Worm (Caenorhabditis elegans) whole organism, L1 larva: ENCODE data around the gene clec-242.

Source experiments
- aha-1 ChIP-seq: fragments of 150-350 bp; optimal IDR thresholded peaks from 2 replicates; lab custom pipeline; 2014; ENCODE audit warnings: missing biosample characterization, missing genetic modification characterization
- ama-1 ChIP-seq: fragments of 150-350 bp; optimal IDR thresholded peaks from 2 replicates; lab custom pipeline; 2014
- ceh-88 ChIP-seq: fragments of 200-800 bp; sonication (Bioruptor generic); IDR thresholded peaks from 2 replicates; pipeline ENCODE4 v1.3.6; 2022; ENCODE audit warnings: missing genetic modification characterization, missing compliant biosample characterization
- efl-1 ChIP-seq, 4 experiments: fragments of 150-350 bp; optimal IDR thresholded peaks in 3 of 4; peaks in 1 of 4; 1 replicate in 1 of 4; 2 replicates in 3 of 4; lab custom pipeline; 2014; ENCODE audit warnings: missing biosample characterization in 2 of 4, missing genetic modification characterization in 2 of 4, missing genetic modification reagents in 2 of 4
- ets-5 ChIP-seq: fragments of 200-800 bp; sonication (Bioruptor generic); IDR thresholded peaks from 2 replicates; pipeline ENCODE4 v1.3.6; 2022; ENCODE audit warnings: missing genetic modification characterization, missing compliant biosample characterization
- lin-39 ChIP-seq: fragments of 150-350 bp; optimal IDR thresholded peaks from 2 replicates; lab custom pipeline; 2014; ENCODE audit warnings: missing biosample characterization, missing genetic modification reagents, missing genetic modification characterization
- nhr-12 ChIP-seq: sonication (generic microtip); optimal IDR thresholded peaks from 2 replicates; lab custom pipeline; 2017; ENCODE audit warnings: missing biosample characterization, missing genetic modification characterization
- zag-1 ChIP-seq: fragments of 150-350 bp; optimal IDR thresholded peaks from 2 replicates; lab custom pipeline; 2014; ENCODE audit warnings: missing biosample characterization, missing genetic modification characterization

DNA sequence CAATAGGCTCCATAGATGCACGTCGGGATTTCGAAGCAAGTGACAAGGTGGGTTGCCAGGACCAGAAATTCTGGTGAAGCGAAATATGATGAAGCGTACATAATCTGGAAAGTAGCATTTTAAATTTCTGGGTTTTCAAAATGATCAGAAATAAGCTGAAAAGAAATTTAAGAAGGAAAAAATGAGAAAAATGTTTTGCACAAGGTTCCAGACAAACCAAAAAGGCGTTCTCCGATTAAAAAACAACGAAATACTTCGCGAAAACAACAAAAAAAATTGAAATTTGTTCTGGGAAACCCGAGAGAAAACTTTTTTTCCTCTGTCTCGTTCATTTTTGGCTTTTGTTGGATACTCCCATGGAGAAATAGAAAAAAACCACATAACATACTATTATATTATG is 22.0 kb downstream of the clec-242 start, which contains the start of gene srh-252:
- no peak for TF ChIP-seq efl-1 (optimal IDR thresholded peaks at IDR 0.05; lab: Kevin White, UChicago)
- no peak for TF ChIP-seq efl-1 (GFP tag; optimal IDR thresholded peaks at IDR 0.05 in 1 of 2; lab: Kevin White, UChicago)
- no peak for TF ChIP-seq lin-39 (tag; lab: Kevin White, UChicago)
- TF ChIP-seq zag-1 (tag; lab: Kevin White, UChicago), result no peak
- TF ChIP-seq ama-1 (lab: Kevin White, UChicago), result no peak
- no peak for TF ChIP-seq nhr-12 (tag; lab: Kevin White, UChicago)
- TF ChIP-seq ceh-88 (GFP tag; lab: Robert Waterston, UW), result no peak
- TF ChIP-seq aha-1 (tag; lab: Kevin White, UChicago), result no peak
- TF ChIP-seq ets-5, result no peak
